Worm (Caenorhabditis elegans): ENCODE measurements around the gene C11G6.2.

ce11 chrX:16321864-16322263, 6.6 kb upstream of the C11G6.2 start:
- TF ChIP-seq B0035.1 (tag; optimal IDR thresholded peaks at IDR 0.05) (no peak), unc-62 (GFP tag; optimal IDR thresholded peaks at IDR 0.05) (no peak), rcor-1 (GFP tag; IDR thresholded peaks at IDR 0.05) (no peak)

All from whole organism, young adult.